Worm (Caenorhabditis elegans) whole organism, mixed stage, embryonic: ENCODE measurements around the gene pqn-75.

Experiments used
- M03D4.4 ChIP-seq: sonication (generic microtip); optimal IDR thresholded peaks from 2 replicates; lab custom pipeline; 2017; ENCODE audit warnings: mild to moderate bottlenecking, missing genetic modification characterization, missing compliant biosample characterization
- elt-1 ChIP-seq: sonication (generic microtip); optimal IDR thresholded peaks from 2 replicates; lab custom pipeline; 2017; ENCODE audit warnings: missing genetic modification characterization, mild to moderate bottlenecking, missing compliant biosample characterization, antibody characterized with exemption, moderate library complexity, borderline replicate concordance; ENCODE audit not compliant: insufficient read depth
- elt-3 ChIP-seq: fragments of 150-350 bp; optimal IDR thresholded peaks from 2 replicates; lab custom pipeline; 2014; ENCODE audit warnings: missing biosample characterization, missing genetic modification characterization
- lin-13 ChIP-seq: fragments of 150-350 bp; optimal IDR thresholded peaks from 2 replicates; lab custom pipeline; 2014; ENCODE audit warnings: missing biosample characterization, missing genetic modification characterization
- mep-1 ChIP-seq: fragments of 150-350 bp; optimal IDR thresholded peaks from 2 replicates; lab custom pipeline; 2017; ENCODE audit warnings: missing biosample characterization, missing genetic modification reagents, missing genetic modification characterization, inconsistent platforms
- nhr-76 ChIP-seq: sonication (generic microtip); optimal IDR thresholded peaks from 2 replicates; lab custom pipeline; 2017; ENCODE audit warnings: missing biosample characterization, missing genetic modification characterization
- sem-2 ChIP-seq: fragments of 200-800 bp; sonication (Bioruptor generic); optimal IDR thresholded peaks from 2 replicates; lab custom pipeline; 2018; ENCODE audit warnings: mild to moderate bottlenecking, missing genetic modification characterization, missing compliant biosample characterization
- snpc-4 ChIP-seq: fragments of 150-350 bp; optimal IDR thresholded peaks from 2 replicates; lab custom pipeline; 2014; ENCODE audit warnings: missing biosample characterization, missing genetic modification characterization
- unc-120 ChIP-seq: sonication (generic microtip); optimal IDR thresholded peaks from 2 replicates; lab custom pipeline; 2017; ENCODE audit warnings: missing genetic modification characterization, missing compliant biosample characterization; ENCODE audit not compliant: poor library complexity, severe bottlenecking
- unc-62 ChIP-seq: fragments of 150-350 bp; optimal IDR thresholded peaks from 2 replicates; lab custom pipeline; 2014; ENCODE audit warnings: missing biosample characterization, missing genetic modification reagents, missing genetic modification characterization
- ztf-11 ChIP-seq: fragments of 150-350 bp; optimal IDR thresholded peaks from 2 replicates; lab custom pipeline; 2014; ENCODE audit warnings: missing biosample characterization, missing genetic modification characterization

ce11 chrIV:4085022-4085421 lies 12.9 kb downstream of the pqn-75 start:
- TF ChIP-seq snpc-4 (tag; lab: Kevin White, UChicago), result no peak
- no peak for TF ChIP-seq nhr-76 (tag; lab: Kevin White, UChicago)
- TF ChIP-seq unc-62 (GFP tag; lab: Kevin White, UChicago), result no peak
- TF ChIP-seq sem-2 (GFP tag; lab: Kevin White, UChicago), result no peak
- no peak for TF ChIP-seq mep-1 (tag; lab: Kevin White, UChicago)
- no peak for TF ChIP-seq lin-13
- TF ChIP-seq elt-3 (tag; lab: Kevin White, UChicago), result no peak
- TF ChIP-seq ztf-11 (tag; lab: Kevin White, UChicago), result no peak
- TF ChIP-seq unc-120, result no peak
- no peak for TF ChIP-seq M03D4.4 (tag; lab: Kevin White, UChicago)
- no peak for TF ChIP-seq elt-1 (tag; lab: Kevin White, UChicago)
